Worm (Caenorhabditis elegans) whole organism, mixed stage, embryonic: ENCODE measurements around the gene sra-31.

ENCODE experiments used
- M03D4.4 ChIP-seq: sonication (generic microtip); optimal IDR thresholded peaks from 2 replicates; lab custom pipeline; 2017; ENCODE audit warnings: mild to moderate bottlenecking, missing genetic modification characterization, missing compliant biosample characterization
- bed-3 ChIP-seq: fragments of 200-800 bp; sonication (Bioruptor generic); optimal IDR thresholded peaks from 3 replicates; lab custom pipeline; 2018; ENCODE audit warnings: mild to moderate bottlenecking, missing genetic modification characterization, moderate library complexity, missing compliant biosample characterization
- blmp-1 ChIP-seq: fragments of 150-350 bp; optimal IDR thresholded peaks from 2 replicates; lab custom pipeline; 2014; ENCODE audit warnings: missing biosample characterization, missing genetic modification characterization
- ceh-39 ChIP-seq: fragments of 150-350 bp; optimal IDR thresholded peaks from 2 replicates; lab custom pipeline; 2014; ENCODE audit warnings: missing biosample characterization, missing genetic modification characterization
- ceh-43 ChIP-seq: fragments of 200-800 bp; sonication (Bioruptor generic); optimal IDR thresholded peaks from 2 replicates; lab custom pipeline; 2018; ENCODE audit warnings: mild to moderate bottlenecking, missing genetic modification characterization, moderate library complexity, missing compliant biosample characterization
- ceh-83 ChIP-seq: fragments of 200-800 bp; sonication (Bioruptor generic); optimal IDR thresholded peaks from 2 replicates; lab custom pipeline; 2018; ENCODE audit warnings: mild to moderate bottlenecking, missing genetic modification characterization, missing compliant biosample characterization
- ces-1 ChIP-seq: fragments of 150-350 bp; optimal IDR thresholded peaks from 2 replicates; lab custom pipeline; 2014; ENCODE audit warnings: missing biosample characterization, missing genetic modification reagents, missing genetic modification characterization
- cnd-1 ChIP-seq: fragments of 200-800 bp; sonication (Bioruptor generic); optimal IDR thresholded peaks from 2 replicates; lab custom pipeline; 2018; ENCODE audit warnings: mild to moderate bottlenecking, missing genetic modification characterization, missing compliant biosample characterization
- drap-1 ChIP-seq: fragments of 200-800 bp; sonication (Bioruptor generic); optimal IDR thresholded peaks from 3 replicates; lab custom pipeline; 2018; ENCODE audit warnings: mild to moderate bottlenecking, missing genetic modification characterization, missing compliant biosample characterization
- elt-1 ChIP-seq: sonication (generic microtip); optimal IDR thresholded peaks from 2 replicates; lab custom pipeline; 2017; ENCODE audit warnings: missing genetic modification characterization, mild to moderate bottlenecking, missing compliant biosample characterization, antibody characterized with exemption, moderate library complexity, borderline replicate concordance; ENCODE audit not compliant: insufficient read depth
- elt-3 ChIP-seq: fragments of 150-350 bp; optimal IDR thresholded peaks from 2 replicates; lab custom pipeline; 2014; ENCODE audit warnings: missing biosample characterization, missing genetic modification characterization
- flh-1 ChIP-seq: fragments of 200-800 bp; sonication (Bioruptor generic); optimal IDR thresholded peaks from 2 replicates; lab custom pipeline; 2018; ENCODE audit warnings: mild to moderate bottlenecking, missing genetic modification characterization, moderate library complexity, missing compliant biosample characterization
- ham-2 ChIP-seq: fragments of 200-800 bp; sonication (Bioruptor generic); optimal IDR thresholded peaks from 2 replicates; lab custom pipeline; 2018; ENCODE audit warnings: mild to moderate bottlenecking, missing genetic modification characterization, missing compliant biosample characterization
- hlh-1 ChIP-seq: fragments of 150-350 bp; optimal IDR thresholded peaks from 2 replicates; lab custom pipeline; 2014; ENCODE audit warnings: missing biosample characterization, missing genetic modification reagents, missing genetic modification characterization
- lin-13 ChIP-seq: fragments of 150-350 bp; optimal IDR thresholded peaks from 2 replicates; lab custom pipeline; 2014; ENCODE audit warnings: missing biosample characterization, missing genetic modification characterization
- lin-32 ChIP-seq: fragments of 200-800 bp; sonication (Bioruptor generic); optimal IDR thresholded peaks from 2 replicates; lab custom pipeline; 2018; ENCODE audit warnings: mild to moderate bottlenecking, missing genetic modification characterization, missing compliant biosample characterization
- lsy-2 ChIP-seq: fragments of 150-350 bp; optimal IDR thresholded peaks from 2 replicates; lab custom pipeline; 2014; ENCODE audit warnings: missing biosample characterization, missing genetic modification characterization
- mab-5 ChIP-seq: fragments of 150-350 bp; optimal IDR thresholded peaks from 2 replicates; lab custom pipeline; 2014; ENCODE audit warnings: missing biosample characterization, missing genetic modification characterization
- mls-2 ChIP-seq: sonication (generic microtip); optimal IDR thresholded peaks from 2 replicates; lab custom pipeline; 2016; ENCODE audit warnings: mild to moderate bottlenecking, missing genetic modification characterization, moderate library complexity, missing compliant biosample characterization
- nhr-12 ChIP-seq: fragments of 150-350 bp; optimal IDR thresholded peaks from 2 replicates; lab custom pipeline; 2014; ENCODE audit warnings: missing biosample characterization, missing genetic modification characterization
- nhr-2 ChIP-seq: fragments of 150-350 bp; optimal IDR thresholded peaks from 2 replicates; lab custom pipeline; 2014; ENCODE audit warnings: missing biosample characterization, missing genetic modification characterization
- nhr-237 ChIP-seq: fragments of 150-350 bp; optimal IDR thresholded peaks from 2 replicates; lab custom pipeline; 2014; ENCODE audit warnings: missing biosample characterization, missing genetic modification characterization
- nhr-28 ChIP-seq: fragments of 150-350 bp; optimal IDR thresholded peaks from 2 replicates; lab custom pipeline; 2014; ENCODE audit warnings: missing biosample characterization, missing genetic modification characterization
- nhr-76 ChIP-seq: sonication (generic microtip); optimal IDR thresholded peaks from 2 replicates; lab custom pipeline; 2017; ENCODE audit warnings: missing biosample characterization, missing genetic modification characterization
- pha-4 ChIP-seq: fragments of 150-350 bp; optimal IDR thresholded peaks from 2 replicates; lab custom pipeline; 2018; ENCODE audit warnings: missing biosample characterization, missing genetic modification reagents, missing genetic modification characterization
- snpc-4 ChIP-seq: fragments of 150-350 bp; optimal IDR thresholded peaks from 2 replicates; lab custom pipeline; 2014; ENCODE audit warnings: missing biosample characterization, missing genetic modification characterization
- sptf-1 ChIP-seq: sonication (generic microtip); optimal IDR thresholded peaks from 2 replicates; lab custom pipeline; 2017; ENCODE audit warnings: mild to moderate bottlenecking, missing genetic modification characterization, moderate library complexity, missing compliant biosample characterization
- unc-120 ChIP-seq: sonication (generic microtip); optimal IDR thresholded peaks from 2 replicates; lab custom pipeline; 2017; ENCODE audit warnings: missing genetic modification characterization, missing compliant biosample characterization; ENCODE audit not compliant: poor library complexity, severe bottlenecking
- unc-39 ChIP-seq: fragments of 150-350 bp; optimal IDR thresholded peaks from 2 replicates; lab custom pipeline; 2014; ENCODE audit warnings: missing biosample characterization, missing genetic modification characterization
- unc-62 ChIP-seq: fragments of 150-350 bp; optimal IDR thresholded peaks from 2 replicates; lab custom pipeline; 2014; ENCODE audit warnings: missing biosample characterization, missing genetic modification reagents, missing genetic modification characterization
- zip-8 ChIP-seq: fragments of 150-350 bp; optimal IDR thresholded peaks from 2 replicates; lab custom pipeline; 2014; ENCODE audit warnings: missing biosample characterization, missing genetic modification characterization
- ztf-11 ChIP-seq: fragments of 150-350 bp; optimal IDR thresholded peaks from 2 replicates; lab custom pipeline; 2014; ENCODE audit warnings: missing biosample characterization, missing genetic modification characterization

The sra-31 gene

ce11 chrII:6616135-6616534, 37.9 kb upstream of the sra-31 start:
- TF ChIP-seq ham-2 (GFP tag; lab: Kevin White, UChicago) (no peak), zip-8 (tag; lab: Kevin White, UChicago) (no peak), cnd-1 (tag; lab: Kevin White, UChicago) (no peak), M03D4.4 (tag; lab: Kevin White, UChicago) (no peak), drap-1 (GFP tag; lab: Kevin White, UChicago) (no peak), pha-4 (tag; lab: Kevin White, UChicago) (no peak), ceh-43 (GFP tag; lab: Kevin White, UChicago) (no peak), mab-5 (tag; lab: Kevin White, UChicago) (no peak), ces-1 (GFP tag; lab: Kevin White, UChicago) (no peak), unc-120 (tag; lab: Kevin White, UChicago) (no peak), lin-13 (no peak), unc-62 (GFP tag; lab: Kevin White, UChicago) (no peak), nhr-12 (tag; lab: Kevin White, UChicago) (no peak), snpc-4 (tag; lab: Kevin White, UChicago) (no peak), nhr-2 (tag; lab: Kevin White, UChicago) (no peak), sptf-1 (no peak), nhr-28 (tag; lab: Kevin White, UChicago) (no peak), blmp-1 (tag; lab: Kevin White, UChicago) (no peak), elt-3 (tag; lab: Kevin White, UChicago) (no peak)

- TF ChIP-seq mab-5 (tag; lab: Kevin White, UChicago) (no peak), elt-1 (tag; lab: Kevin White, UChicago) (no peak), M03D4.4 (tag; lab: Kevin White, UChicago) (no peak), nhr-76 (tag; lab: Kevin White, UChicago) (no peak), blmp-1 (tag; lab: Kevin White, UChicago) (no peak), unc-62 (GFP tag; lab: Kevin White, UChicago) (no peak), lsy-2 (tag; lab: Kevin White, UChicago) (no peak), nhr-2 (tag; lab: Kevin White, UChicago) (no peak), lin-13 (no peak), ceh-83 (GFP tag; lab: Kevin White, UChicago) (no peak), ztf-11 (tag; lab: Kevin White, UChicago) (no peak), hlh-1 (tag; lab: Kevin White, UChicago) (no peak), sptf-1 (no peak), ham-2 (GFP tag; lab: Kevin White, UChicago) (no peak), unc-120 (tag; lab: Kevin White, UChicago) (no peak), zip-8 (tag; lab: Kevin White, UChicago) (no peak), nhr-237 (tag; lab: Kevin White, UChicago) (no peak)
These were observed 37.2 kb upstream of the sra-31 start for ce11 chrII:6615232-6616029.

ce11 chrII:6614500-6614899, 36.2 kb upstream of the sra-31 start:
- TF ChIP-seq lin-13 (no peak), nhr-2 (tag; lab: Kevin White, UChicago) (no peak), unc-39 (no peak), snpc-4 (tag; lab: Kevin White, UChicago) (no peak), lin-32 (GFP tag; lab: Kevin White, UChicago) (no peak), hlh-1 (tag; lab: Kevin White, UChicago) (no peak), bed-3 (GFP tag; lab: Kevin White, UChicago) (no peak), mab-5 (tag; lab: Kevin White, UChicago) (no peak), nhr-76 (tag; lab: Kevin White, UChicago) (no peak), unc-120 (tag; lab: Kevin White, UChicago) (no peak), ceh-39 (tag; lab: Kevin White, UChicago) (no peak), pha-4 (tag; lab: Kevin White, UChicago) (no peak), unc-62 (GFP tag; lab: Kevin White, UChicago) (no peak), blmp-1 (tag; lab: Kevin White, UChicago) (no peak), mls-2 (tag; lab: Kevin White, UChicago) (no peak), ceh-43 (GFP tag; lab: Kevin White, UChicago) (no peak), ces-1 (GFP tag; lab: Kevin White, UChicago) (no peak), flh-1 (GFP tag; lab: Kevin White, UChicago) (no peak), zip-8 (tag; lab: Kevin White, UChicago) (no peak), elt-1 (tag; lab: Kevin White, UChicago) (no peak)
